Worm (Caenorhabditis elegans) whole organism, midembryonic: ENCODE data around the gene Y82E9BR.9.

Source experiments
- T22C8.4 ChIP-seq: fragments of 200-800 bp; sonication (Bioruptor generic); IDR thresholded peaks from 2 replicates; pipeline ENCODE4 v1.3.6; 2022; ENCODE audit warnings: missing genetic modification characterization, missing compliant biosample characterization
- cog-1 ChIP-seq: sonication (generic microtip); optimal IDR thresholded peaks from 2 replicates; lab custom pipeline; 2016; ENCODE audit warnings: missing genetic modification characterization, missing compliant biosample characterization
- flt-1 ChIP-seq: fragments of 200-800 bp; sonication (Bioruptor generic); IDR thresholded peaks from 2 replicates; pipeline ENCODE4 v1.3.6; 2022; ENCODE audit warnings: missing genetic modification characterization, missing compliant biosample characterization
- klf-2 ChIP-seq: fragments of 200-800 bp; sonication (Bioruptor generic); conservative IDR thresholded peaks from 2 replicates; pipeline ENCODE4 v1.3.6; 2022; ENCODE audit warnings: missing genetic modification reagents, missing genetic modification characterization, missing compliant biosample characterization
- med-1 ChIP-seq: sonication (generic microtip); optimal IDR thresholded peaks from 2 replicates; lab custom pipeline; 2017; ENCODE audit warnings: missing genetic modification characterization, mild to moderate bottlenecking, missing compliant biosample characterization, antibody characterized with exemption, missing genetic modification reagents; ENCODE audit not compliant: insufficient read depth
- ref-1 ChIP-seq: fragments of 200-800 bp; sonication (Bioruptor generic); conservative IDR thresholded peaks from 2 replicates; pipeline ENCODE4 v1.3.6; 2022; ENCODE audit warnings: missing genetic modification reagents, missing genetic modification characterization, missing compliant biosample characterization
- ztf-23 ChIP-seq: fragments of 200-800 bp; sonication (Bioruptor generic); IDR thresholded peaks from 2 replicates; pipeline ENCODE4 v1.3.6; 2022; ENCODE audit warnings: missing genetic modification reagents, missing genetic modification characterization, missing compliant biosample characterization
- ztf-29 ChIP-seq: fragments of 200-800 bp; sonication (Bioruptor generic); IDR thresholded peaks from 2 replicates; pipeline ENCODE4 v1.3.6; 2022; ENCODE audit warnings: missing genetic modification reagents, missing genetic modification characterization, missing compliant biosample characterization

DNA sequence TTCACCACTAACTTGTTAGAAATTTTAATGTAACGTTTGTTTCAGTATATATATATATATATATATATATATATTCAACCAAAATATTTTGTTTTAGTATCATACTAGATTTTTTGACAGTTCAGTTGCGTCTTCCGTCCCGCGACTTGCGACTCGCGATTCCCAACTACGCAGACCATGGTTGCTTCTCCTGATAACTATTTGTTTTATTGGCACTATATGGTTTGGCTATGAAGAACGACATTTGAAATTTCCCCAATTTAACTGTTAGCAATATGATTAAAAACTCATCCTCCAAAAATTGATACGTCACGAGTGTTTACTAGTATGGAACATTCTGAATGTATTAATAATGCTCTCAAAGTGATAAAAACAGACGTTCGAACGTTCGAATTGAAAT is 25.1 kb upstream of the Y82E9BR.9 start:
- TF ChIP-seq med-1 (GFP tag; lab: Kevin White, UChicago) (no peak), ztf-29 (GFP tag; lab: Robert Waterston, UW) (no peak), klf-2 (GFP tag; lab: Robert Waterston, UW) (no peak), flt-1 (GFP tag; lab: Robert Waterston, UW) (no peak), cog-1 (no peak), ztf-23 (GFP tag; lab: Robert Waterston, UW) (no peak), T22C8.4 (GFP tag; lab: Robert Waterston, UW) (no peak), ref-1 (GFP tag; lab: Robert Waterston, UW) (no peak)
